Fruit fly (Drosophila melanogaster) whole organism, embryonic: ENCODE results near the gene CG14380.

Experiments used
- Ada2b ChIP-seq: fragments of 200-800 bp; sonication (Bioruptor generic); IDR thresholded peaks from 2 replicates; pipeline ENCODE4 v1.3.6; 2022; ENCODE audit warnings: missing biosample characterization, missing genetic modification characterization
- BtbVII ChIP-seq: fragments of 200-800 bp; sonication (Bioruptor generic); optimal IDR thresholded peaks from 3 replicates; lab custom pipeline; 2017; ENCODE audit warnings: missing biosample characterization, mild to moderate bottlenecking, missing genetic modification characterization
- CG11560 ChIP-seq: fragments of 200-800 bp; sonication (Bioruptor generic); IDR thresholded peaks from 3 replicates; pipeline ENCODE4 v1.3.6; 2022; ENCODE audit warnings: missing biosample characterization, missing genetic modification characterization
- CG11723 ChIP-seq: fragments of 200-800 bp; sonication (Bioruptor generic); optimal IDR thresholded peaks from 2 replicates; lab custom pipeline; 2017; ENCODE audit warnings: missing biosample characterization, mild to moderate bottlenecking, missing genetic modification characterization
- CG12744 ChIP-seq: fragments of 200-800 bp; sonication (Bioruptor generic); optimal IDR thresholded peaks from 2 replicates; lab custom pipeline; 2016; ENCODE audit warnings: missing biosample characterization, missing genetic modification characterization
- CG14965 ChIP-seq: fragments of 200-800 bp; sonication (Bioruptor generic); optimal IDR thresholded peaks from 2 replicates; lab custom pipeline; 2016; ENCODE audit warnings: missing biosample characterization, missing genetic modification characterization, borderline replicate concordance
- CG15696 ChIP-seq: fragments of 200-800 bp; sonication (Bioruptor generic); optimal IDR thresholded peaks from 2 replicates; lab custom pipeline; 2019; ENCODE audit warnings: missing biosample characterization, mild to moderate bottlenecking, missing genetic modification characterization, moderate library complexity
- CG1647 ChIP-seq: fragments of 200-800 bp; sonication (Bioruptor generic); optimal IDR thresholded peaks from 3 replicates; lab custom pipeline; 2016; ENCODE audit warnings: missing biosample characterization, missing genetic modification characterization
- CG16863 ChIP-seq: fragments of 200-800 bp; sonication (Bioruptor generic); optimal IDR thresholded peaks from 3 replicates; lab custom pipeline; 2016; ENCODE audit warnings: missing biosample characterization, missing genetic modification characterization
- CG18011 ChIP-seq: fragments of 200-800 bp; sonication (Bioruptor generic); optimal IDR thresholded peaks from 2 replicates; lab custom pipeline; 2017; ENCODE audit warnings: missing biosample characterization, missing genetic modification characterization, mild to moderate bottlenecking, moderate library complexity, missing genotype
- CG18476 ChIP-seq: fragments of 200-800 bp; sonication (Bioruptor generic); optimal IDR thresholded peaks from 2 replicates; lab custom pipeline; 2016; ENCODE audit warnings: missing biosample characterization, mild to moderate bottlenecking, missing genetic modification characterization
- CG3163 ChIP-seq: fragments of 200-800 bp; sonication (Bioruptor generic); optimal IDR thresholded peaks from 3 replicates; lab custom pipeline; 2016; ENCODE audit warnings: missing biosample characterization, missing genetic modification characterization
- CG42726 ChIP-seq: fragments of 200-800 bp; sonication (Bioruptor generic); IDR thresholded peaks from 2 replicates; pipeline ENCODE4 v1.3.6; 2022; ENCODE audit warnings: missing biosample characterization, missing genetic modification characterization; ENCODE audit not compliant: partially characterized antibody
- CG4360 ChIP-seq: fragments of 200-800 bp; sonication (Bioruptor generic); IDR thresholded peaks from 2 replicates; pipeline ENCODE4 v1.3.6; 2022; ENCODE audit warnings: missing biosample characterization, missing genetic modification characterization
- CG7357 ChIP-seq: fragments of 200-800 bp; sonication (Bioruptor generic); IDR thresholded peaks from 3 replicates; pipeline ENCODE4 v1.3.6; 2022; ENCODE audit warnings: missing biosample characterization, missing genetic modification characterization
- CG8944 ChIP-seq: fragments of 200-800 bp; sonication (Bioruptor generic); optimal IDR thresholded peaks from 3 replicates; lab custom pipeline; 2016; ENCODE audit warnings: missing biosample characterization, missing genetic modification characterization
- CG9727 ChIP-seq: fragments of 200-800 bp; sonication (Bioruptor generic); optimal IDR thresholded peaks from 3 replicates; lab custom pipeline; 2017; ENCODE audit warnings: missing biosample characterization, mild to moderate bottlenecking, missing genetic modification characterization
- Gsc ChIP-seq: fragments of 200-800 bp; sonication (Bioruptor generic); IDR thresholded peaks from 2 replicates; pipeline ENCODE4 v1.3.6; 2022; ENCODE audit warnings: missing biosample characterization, missing genetic modification characterization
- HLH3B ChIP-seq: fragments of 200-800 bp; sonication (Bioruptor generic); IDR thresholded peaks from 2 replicates; pipeline ENCODE4 v1.3.6; 2022; ENCODE audit warnings: missing biosample characterization, missing genetic modification characterization
- Hsf ChIP-seq: fragments of 200-800 bp; sonication (Bioruptor generic); optimal IDR thresholded peaks from 3 replicates; lab custom pipeline; 2016; ENCODE audit warnings: missing biosample characterization, missing genetic modification characterization
- Jarid2 ChIP-seq: fragments of 200-800 bp; sonication (Bioruptor generic); optimal IDR thresholded peaks from 3 replicates; lab custom pipeline; 2017; ENCODE audit warnings: mild to moderate bottlenecking, missing biosample characterization, missing genetic modification reagents, missing genetic modification characterization
- Nf-YA ChIP-seq: fragments of 200-800 bp; sonication (Bioruptor generic); IDR thresholded peaks from 2 replicates; pipeline ENCODE4 v1.3.6; 2022; ENCODE audit warnings: missing biosample characterization, missing genetic modification characterization
- Pdp1 ChIP-seq, 2 experiments: fragments of 200-800 bp; sonication (Bioruptor generic); optimal IDR thresholded peaks; 3 replicates each; lab custom pipeline; 2016; ENCODE audit warnings: missing biosample characterization in 2 of 2, missing genetic modification characterization in 2 of 2, mild to moderate bottlenecking in 1 of 2, moderate library complexity in 1 of 2
- Sin3A ChIP-seq: fragments of >200 bp; optimal IDR thresholded peaks from 2 replicates; lab custom pipeline; 2018
- Spps ChIP-seq: fragments of 200-800 bp; sonication (Bioruptor generic); optimal IDR thresholded peaks from 2 replicates; lab custom pipeline; 2018; ENCODE audit warnings: missing biosample characterization, mild to moderate bottlenecking, missing genetic modification characterization
- Xbp1 ChIP-seq: fragments of 200-800 bp; sonication (Bioruptor generic); optimal IDR thresholded peaks from 3 replicates; lab custom pipeline; 2016; ENCODE audit warnings: missing biosample characterization, mild to moderate bottlenecking, missing genetic modification characterization
- abd-A ChIP-seq: fragments of 200-800 bp; sonication (Bioruptor generic); optimal IDR thresholded peaks from 3 replicates; lab custom pipeline; 2019; ENCODE audit warnings: missing biosample characterization, mild to moderate bottlenecking, missing genetic modification characterization, moderate library complexity
- bab2 ChIP-seq: fragments of 200-800 bp; sonication (Bioruptor generic); optimal IDR thresholded peaks from 2 replicates; lab custom pipeline; 2016; ENCODE audit warnings: missing biosample characterization, missing genetic modification characterization
- btn ChIP-seq: fragments of 200-800 bp; sonication (Bioruptor generic); optimal IDR thresholded peaks from 2 replicates; lab custom pipeline; 2016; ENCODE audit warnings: missing biosample characterization, missing genetic modification characterization
- caup ChIP-seq: fragments of 200-800 bp; sonication (Bioruptor generic); optimal IDR thresholded peaks from 3 replicates; lab custom pipeline; 2017; ENCODE audit warnings: missing biosample characterization, mild to moderate bottlenecking, missing genetic modification characterization, moderate library complexity; ENCODE audit not compliant: severe bottlenecking
- chinmo ChIP-seq: fragments of 200-800 bp; sonication (Bioruptor generic); IDR thresholded peaks from 4 replicates; pipeline ENCODE4 v1.3.6; 2022; ENCODE audit warnings: missing biosample characterization, missing genetic modification characterization; ENCODE audit not compliant: partially characterized antibody
- crp ChIP-seq, 2 experiments: fragments of 200-800 bp; sonication (Bioruptor generic); optimal IDR thresholded peaks; 2 replicates in 1 of 2; 3 replicates in 1 of 2; lab custom pipeline; 2017; ENCODE audit warnings: missing biosample characterization in 2 of 2, missing genetic modification characterization in 2 of 2, mild to moderate bottlenecking in 1 of 2, moderate library complexity in 1 of 2
- ewg ChIP-seq: fragments of 200-800 bp; sonication (Bioruptor generic); optimal IDR thresholded peaks from 3 replicates; lab custom pipeline; 2017; ENCODE audit warnings: mild to moderate bottlenecking, missing biosample characterization, missing genetic modification reagents, missing genetic modification characterization
- jing ChIP-seq: fragments of 200-800 bp; sonication (Bioruptor generic); optimal IDR thresholded peaks from 2 replicates; lab custom pipeline; 2018; ENCODE audit warnings: missing biosample characterization, mild to moderate bottlenecking, missing genetic modification characterization
- jumu ChIP-seq: fragments of 200-800 bp; sonication (Bioruptor generic); optimal IDR thresholded peaks from 3 replicates; lab custom pipeline; 2016; ENCODE audit warnings: missing biosample characterization, missing genetic modification characterization
- klu ChIP-seq: fragments of 200-800 bp; sonication (Bioruptor generic); IDR thresholded peaks from 2 replicates; pipeline ENCODE4 v1.3.6; 2022; ENCODE audit warnings: missing biosample characterization, missing genetic modification characterization
- nom ChIP-seq: fragments of 200-800 bp; sonication (Bioruptor generic); optimal IDR thresholded peaks from 2 replicates; lab custom pipeline; 2017; ENCODE audit warnings: missing biosample characterization, missing genetic modification characterization, mild to moderate bottlenecking, moderate library complexity, missing genetic modification reagents
- pzg ChIP-seq: fragments of 200-800 bp; sonication (Bioruptor generic); optimal IDR thresholded peaks from 3 replicates; lab custom pipeline; 2018; ENCODE audit warnings: missing biosample characterization, mild to moderate bottlenecking, missing genetic modification characterization, moderate library complexity
- rib ChIP-seq: fragments of 200-800 bp; sonication (Bioruptor generic); IDR thresholded peaks from 2 replicates; pipeline ENCODE4 v1.3.6; 2022; ENCODE audit warnings: missing biosample characterization, missing genetic modification characterization
- row ChIP-seq: fragments of 200-800 bp; sonication (Bioruptor generic); IDR thresholded peaks from 3 replicates; pipeline ENCODE4 v1.3.6; 2022; ENCODE audit warnings: missing biosample characterization, missing genetic modification characterization
- scrt ChIP-seq: fragments of 200-800 bp; sonication (Bioruptor generic); optimal IDR thresholded peaks from 2 replicates; lab custom pipeline; 2018; ENCODE audit warnings: missing biosample characterization, mild to moderate bottlenecking, missing genetic modification characterization, moderate library complexity
- sens ChIP-seq: fragments of 200-800 bp; sonication (Bioruptor generic); peaks from one replicate; lab custom pipeline; 2016; ENCODE audit warnings: missing biosample characterization, missing genetic modification characterization
- sisA ChIP-seq: fragments of 200-800 bp; sonication (Bioruptor generic); IDR thresholded peaks from 2 replicates; pipeline ENCODE4 v1.3.6; 2022; ENCODE audit warnings: missing biosample characterization, missing genetic modification characterization
- sna ChIP-seq: fragments of 200-800 bp; sonication (Bioruptor generic); IDR thresholded peaks from 2 replicates; pipeline ENCODE4 v1.3.6; 2022; ENCODE audit warnings: missing biosample characterization, missing genetic modification characterization; ENCODE audit not compliant: partially characterized antibody
- so ChIP-seq: fragments of 200-800 bp; sonication (Bioruptor generic); IDR thresholded peaks from 3 replicates; pipeline ENCODE4 v1.3.6; 2022; ENCODE audit warnings: missing biosample characterization, missing genetic modification characterization
- toy ChIP-seq: fragments of 200-800 bp; sonication (Bioruptor generic); IDR thresholded peaks from 2 replicates; pipeline ENCODE4 v1.3.6; 2022; ENCODE audit warnings: missing biosample characterization, missing genetic modification characterization
- vnd ChIP-seq: fragments of 200-800 bp; sonication (Bioruptor generic); IDR thresholded peaks from 3 replicates; pipeline ENCODE4 v1.3.6; 2022; ENCODE audit warnings: missing biosample characterization, missing genetic modification characterization; ENCODE audit not compliant: partially characterized antibody

CG14380 gene

dm6 chr3R:13188219-13188618 is at the start of gene CG14380:
Gene CG14380, plus strand, starts transcription at chr3R:13188519.
- no peak for TF ChIP-seq caup
- TF ChIP-seq CG4360 (GFP tag; lab: Robert Waterston, UW), result no peak
- no peak for TF ChIP-seq jing
- TF ChIP-seq sisA (GFP tag; lab: Robert Waterston, UW), result no peak
- no peak for TF ChIP-seq row (GFP tag; lab: Robert Waterston, UW)
- no peak for TF ChIP-seq klu (GFP tag; lab: Robert Waterston, UW)
- no peak for TF ChIP-seq rib (GFP tag; lab: Robert Waterston, UW)
- no peak for TF ChIP-seq BtbVII (GFP tag; lab: Kevin White, UChicago)
- TF ChIP-seq CG1647, result no peak
- TF ChIP-seq so (GFP tag; lab: Robert Waterston, UW), result no peak
- no peak for TF ChIP-seq Gsc
- TF ChIP-seq Xbp1 (GFP tag; lab: Kevin White, UChicago), result no peak
- TF ChIP-seq CG12744 (GFP tag; lab: Kevin White, UChicago), result no peak
- no peak for TF ChIP-seq btn (GFP tag; lab: Kevin White, UChicago)
- TF ChIP-seq CG9727, result no peak
- TF ChIP-seq CG14965, result no peak
- TF ChIP-seq Hsf (GFP tag; lab: Kevin White, UChicago), result no peak
- TF ChIP-seq sna (GFP tag; lab: Robert Waterston, UW), result no peak

dm6 chr3R:13155587-13155986 is 32.7 kb upstream of the CG14380 start, which contains the start of gene 2mit:
Gene 2mit, minus strand, starts transcription at chr3R:13155687.
- no peak for TF ChIP-seq CG15696
- no peak for TF ChIP-seq bab2 (GFP tag; lab: Kevin White, UChicago)
- no peak for TF ChIP-seq Ada2b (GFP tag; lab: Robert Waterston, UW)
- no peak for TF ChIP-seq CG11723 (GFP tag; lab: Kevin White, UChicago)
- no peak for TF ChIP-seq CG11560
- TF ChIP-seq nom (GFP tag; lab: Kevin White, UChicago), result no peak
- peak; percentile 42 for TF ChIP-seq Jarid2 (GFP tag; lab: Kevin White, UChicago)
- no peak for TF ChIP-seq pzg
- peak; percentile 15 for TF ChIP-seq CG3163
- TF ChIP-seq CG16863 (GFP tag; lab: Kevin White, UChicago), result no peak
- TF ChIP-seq CG18011 (GFP tag; lab: Kevin White, UChicago), result peak; percentile 34
- TF ChIP-seq CG8944 (GFP tag; lab: Kevin White, UChicago), result no peak
- no peak for TF ChIP-seq vnd (GFP tag; lab: Robert Waterston, UW)
- TF ChIP-seq Pdp1 (GFP tag; optimal IDR thresholded peaks at IDR 0.05; lab: Kevin White, UChicago), result no peak
- TF ChIP-seq Spps (tag; lab: Kevin White, UChicago), result no peak
- no peak for TF ChIP-seq CG18476 (GFP tag; lab: Kevin White, UChicago)
- TF ChIP-seq scrt (GFP tag; lab: Kevin White, UChicago), result peak; percentile 72
- peak; percentile 83 for TF ChIP-seq ewg
- no peak for TF ChIP-seq CG7357
- TF ChIP-seq HLH3B, result no peak
- TF ChIP-seq CG9727, result no peak
- TF ChIP-seq Sin3A, result no peak
- TF ChIP-seq toy (GFP tag; lab: Robert Waterston, UW), result no peak
- TF ChIP-seq chinmo (GFP tag; lab: Robert Waterston, UW), result 0 out of 4 replicates have a peak, but pooled peaks have one; percentile 39
- peak; percentile 27 for TF ChIP-seq sens (GFP tag; lab: Kevin White, UChicago)
- TF ChIP-seq jumu (GFP tag; lab: Kevin White, UChicago), result no peak
- no peak for TF ChIP-seq Nf-YA (GFP tag; lab: Robert Waterston, UW)
- TF ChIP-seq CG42726 (GFP tag; lab: Robert Waterston, UW), result 0 out of 2 replicates have a peak, but pooled peaks have one; percentile 23
- no peak for TF ChIP-seq crp (GFP tag; optimal IDR thresholded peaks at IDR 0.05; lab: Kevin White, UChicago)
- peak; percentile 1 for TF ChIP-seq abd-A (tag; lab: Kevin White, UChicago)
